Worm (Caenorhabditis elegans) whole organism, L4/young adult: Measurements from ENCODE around the gene C03B1.17.

Experiments
- W03F9.2 ChIP-seq: fragments of 150-350 bp; optimal IDR thresholded peaks from 2 replicates; lab custom pipeline; 2014; ENCODE audit warnings: missing biosample characterization, missing genetic modification characterization
- dao-5 ChIP-seq: sonication (generic microtip); optimal IDR thresholded peaks from 2 replicates; lab custom pipeline; 2016; ENCODE audit warnings: missing genotype, missing genetic modification characterization, moderate library complexity, missing compliant biosample characterization
- him-1 ChIP-seq: sonication (generic microtip); optimal IDR thresholded peaks from 2 replicates; lab custom pipeline; 2016; ENCODE audit warnings: missing genotype, missing genetic modification reagents, missing genetic modification characterization, missing compliant biosample characterization

C03B1.17 gene

DNA sequence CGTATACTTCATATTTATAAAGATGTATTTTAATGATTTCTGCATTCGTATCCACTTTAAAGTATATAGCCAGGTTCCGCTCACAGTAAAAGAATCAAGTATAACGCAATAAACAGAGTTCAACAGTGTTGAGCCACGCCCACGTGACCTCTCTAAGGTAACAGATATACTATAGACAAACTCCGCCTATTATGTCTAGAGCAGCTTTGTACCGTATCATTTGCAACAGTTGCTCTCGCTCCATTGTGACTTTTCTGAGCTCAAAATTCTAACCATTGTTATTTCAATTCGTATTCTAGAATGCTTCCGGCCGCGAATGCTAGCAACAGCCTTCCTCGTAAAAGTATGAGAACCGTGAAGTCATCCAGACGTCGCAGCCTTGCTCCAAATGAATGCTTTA lies at the start of gene C03B1.17:
C03B1.17 (plus strand) TSS at position 301 of the 400 bp plus-strand sequence.
- TF ChIP-seq dao-5 (tag; lab: Kevin White, UChicago) = no peak
- TF ChIP-seq W03F9.2 = no peak
- TF ChIP-seq him-1 (tag; lab: Kevin White, UChicago) = no peak

DNA sequence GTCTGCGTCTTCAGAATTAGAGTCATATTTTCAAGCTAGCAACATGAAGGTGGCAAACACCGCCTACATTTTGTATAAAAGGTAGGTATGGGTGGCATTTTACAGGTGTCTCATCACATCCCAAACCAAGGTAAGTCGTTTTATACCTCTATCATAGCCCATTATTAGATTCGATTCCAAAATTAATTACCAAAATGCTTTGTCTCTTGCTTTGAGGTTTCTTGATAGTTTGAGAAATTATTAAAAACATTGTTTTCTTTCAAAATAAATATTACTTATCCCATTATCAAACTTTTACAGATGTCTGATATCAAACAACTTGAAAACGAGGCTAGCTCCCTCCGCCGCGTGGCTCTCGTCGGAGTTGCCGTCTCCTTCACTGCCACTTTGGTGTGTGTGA lies 47.4 kb upstream of the C03B1.17 start, which contains the start of gene col-168:
col-168 (plus strand) TSS at position 301 of the 400 bp plus-strand sequence.
- TF ChIP-seq W03F9.2 (no peak), him-1 (tag; lab: Kevin White, UChicago) (no peak), dao-5 (tag; lab: Kevin White, UChicago) (no peak)

ce11 chrX:6328860-6329259 lies 44.6 kb upstream of the C03B1.17 start, which contains the start of gene col-169:
Gene col-169, plus strand, starts transcription at chrX:6329160.
- TF ChIP-seq W03F9.2 (no peak), him-1 (tag; lab: Kevin White, UChicago) (no peak), dao-5 (tag; lab: Kevin White, UChicago) (no peak)

ce11 chrX:6331409-6331808 lies 42.0 kb upstream of the C03B1.17 start, which contains the start of gene col-170:
Gene col-170, plus strand, starts transcription at chrX:6331709.
- TF ChIP-seq W03F9.2 (no peak), dao-5 (tag; lab: Kevin White, UChicago) (no peak), him-1 (tag; lab: Kevin White, UChicago) (no peak)

DNA sequence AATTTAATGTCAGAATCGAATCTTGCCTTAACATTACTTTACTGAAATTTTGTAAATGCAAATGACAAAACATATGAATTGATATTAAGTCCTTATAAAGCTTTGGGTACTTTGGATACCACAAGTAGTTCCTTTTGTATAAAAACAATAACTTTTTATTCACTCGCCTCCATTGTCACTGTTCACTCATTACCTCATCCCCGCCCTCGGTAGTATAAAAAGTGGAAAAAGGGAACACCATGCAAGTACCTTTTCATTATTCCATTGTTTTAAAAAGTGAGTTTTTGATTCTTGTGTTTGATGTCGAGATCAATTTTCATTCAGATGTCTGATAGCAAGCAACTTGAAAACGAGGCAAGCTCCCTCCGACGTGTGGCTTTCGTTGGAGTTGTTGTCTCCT lies 39.5 kb upstream of the C03B1.17 start, which contains the start of gene col-171:
col-171 (plus strand) TSS at position 301 of the 400 bp plus-strand sequence.
- TF ChIP-seq dao-5 (tag; lab: Kevin White, UChicago) (no peak), him-1 (tag; lab: Kevin White, UChicago) (no peak), W03F9.2 (no peak)

ce11 chrX:6334602-6335001 lies 38.8 kb upstream of the C03B1.17 start:
- no peak for TF ChIP-seq W03F9.2
- TF ChIP-seq him-1 (tag; lab: Kevin White, UChicago) = no peak
- TF ChIP-seq dao-5 (tag; lab: Kevin White, UChicago) = no peak

- no peak for TF ChIP-seq him-1 (tag; lab: Kevin White, UChicago)
- TF ChIP-seq dao-5 (tag; lab: Kevin White, UChicago) = no peak
- TF ChIP-seq W03F9.2 = no peak
Measured at ce11 chrX:6337338-6337737, 36.1 kb upstream of the C03B1.17 start.

- TF ChIP-seq him-1 (tag; lab: Kevin White, UChicago) (no peak), W03F9.2 (no peak), dao-5 (tag; lab: Kevin White, UChicago) (no peak)
Measured at ce11 chrX:6337951-6338350, 35.5 kb upstream of the C03B1.17 start, which contains the start of gene C03B1.13. Gene C03B1.13, minus strand, starts transcription at chrX:6338051.

- TF ChIP-seq W03F9.2 = no peak
- TF ChIP-seq him-1 (tag; lab: Kevin White, UChicago) = no peak
- TF ChIP-seq dao-5 (tag; lab: Kevin White, UChicago) = no peak
Measured at ce11 chrX:6338446-6338845, 35.0 kb upstream of the C03B1.17 start.

DNA sequence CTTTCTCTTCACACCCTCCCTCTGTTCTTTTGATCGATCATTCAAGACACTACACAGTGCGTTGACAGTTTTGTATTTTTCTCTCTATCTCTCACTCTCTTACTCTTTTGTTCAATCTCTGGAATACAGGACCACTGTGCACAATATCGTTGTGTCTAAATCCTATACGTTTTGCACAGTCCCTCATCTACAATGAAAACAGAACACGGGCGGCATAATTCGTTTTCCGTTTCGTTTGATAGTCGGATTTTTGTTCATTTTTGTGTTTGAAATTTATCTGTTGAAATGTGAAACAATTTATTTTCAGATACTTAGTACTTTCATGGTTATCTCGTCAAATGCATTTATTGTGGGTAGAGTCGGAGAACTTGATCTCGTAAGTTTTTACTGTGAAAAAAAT lies 31.9 kb upstream of the C03B1.17 start, which contains the start of gene C03B1.7:
C03B1.7 (plus strand) TSS at position 301 of the 400 bp plus-strand sequence.
- TF ChIP-seq W03F9.2 (no peak), dao-5 (tag; lab: Kevin White, UChicago) (no peak), him-1 (tag; lab: Kevin White, UChicago) (no peak)

DNA sequence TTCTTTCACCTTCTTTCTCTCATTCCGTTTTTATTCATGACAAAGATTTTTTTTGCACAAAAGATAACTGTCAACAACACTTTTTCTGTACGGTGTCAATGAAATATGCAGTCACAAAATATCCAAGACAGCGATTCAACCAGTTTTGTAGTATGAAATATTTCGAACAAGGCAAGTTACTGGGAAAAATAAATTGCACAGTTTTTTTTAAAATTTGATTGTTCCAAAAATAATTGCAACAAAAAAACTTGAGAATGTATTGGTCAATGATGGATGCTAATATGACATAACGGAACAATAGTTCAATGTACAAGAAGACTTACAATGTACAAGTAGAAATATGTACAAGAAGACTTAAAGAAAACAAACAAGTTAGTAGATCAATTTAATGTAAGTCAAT lies 27.7 kb upstream of the C03B1.17 start:
- no peak for TF ChIP-seq W03F9.2
- TF ChIP-seq dao-5 (tag; lab: Kevin White, UChicago) = no peak
- no peak for TF ChIP-seq him-1 (tag; lab: Kevin White, UChicago)

- TF ChIP-seq W03F9.2 (no peak), dao-5 (tag; lab: Kevin White, UChicago) (no peak), him-1 (tag; lab: Kevin White, UChicago) (no peak)
Measured at ce11 chrX:6347013-6347412, 26.4 kb upstream of the C03B1.17 start, which contains the start of gene C03B1.9. Gene C03B1.9, minus strand, starts transcription at chrX:6347113.

ce11 chrX:6350016-6350415 lies 23.4 kb upstream of the C03B1.17 start, which contains the start of gene C03B1.6:
Gene C03B1.6, plus strand, starts transcription at chrX:6350316.
- TF ChIP-seq W03F9.2 (no peak), him-1 (tag; lab: Kevin White, UChicago) (no peak), dao-5 (tag; lab: Kevin White, UChicago) (no peak)

ce11 chrX:6353763-6354162 lies 19.7 kb upstream of the C03B1.17 start:
- TF ChIP-seq him-1 (tag; lab: Kevin White, UChicago) = no peak
- no peak for TF ChIP-seq dao-5 (tag; lab: Kevin White, UChicago)
- no peak for TF ChIP-seq W03F9.2
